Worm (Caenorhabditis elegans): Measurements from ENCODE around the gene nos-2.

DNA sequence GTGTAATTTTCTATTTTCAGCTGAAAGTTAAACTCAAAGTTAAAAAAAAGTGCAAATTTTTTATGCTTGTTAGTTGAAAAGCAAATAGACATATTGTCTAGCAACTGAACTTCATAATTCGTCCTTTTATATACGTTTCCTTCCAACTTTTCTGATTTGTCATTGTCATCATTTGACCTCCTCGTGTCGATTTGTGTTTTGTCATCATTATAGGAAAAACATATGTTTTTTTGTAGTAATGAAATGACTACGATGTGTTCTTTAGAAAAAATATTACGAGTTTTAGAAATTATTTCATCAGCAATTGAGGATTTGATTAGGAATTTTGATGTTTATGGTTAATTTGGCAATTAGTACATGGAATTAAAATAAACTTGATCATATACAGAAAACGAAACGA, 4.6 kb upstream of the nos-2 start:
- TF ChIP-seq tab-1 (GFP tag; IDR thresholded peaks at IDR 0.05) (no peak), cog-1 (tag; optimal IDR thresholded peaks at IDR 0.05) (no peak), ref-1 (GFP tag; conservative IDR thresholded peaks at IDR 0.05) (no peak), klf-2 (GFP tag; conservative IDR thresholded peaks at IDR 0.05) (no peak), ztf-23 (GFP tag; IDR thresholded peaks at IDR 0.05) (no peak), flt-1 (GFP tag; IDR thresholded peaks at IDR 0.05) (no peak), med-1 (GFP tag; optimal IDR thresholded peaks at IDR 0.05; ENCODE audit: insufficient read depth) (no peak), ztf-29 (GFP tag; IDR thresholded peaks at IDR 0.05) (no peak), T22C8.4 (GFP tag; IDR thresholded peaks at IDR 0.05) (no peak)
